Fruit fly (Drosophila melanogaster): Measurements from ENCODE around the gene CG6678.

The CG6678 gene

DNA sequence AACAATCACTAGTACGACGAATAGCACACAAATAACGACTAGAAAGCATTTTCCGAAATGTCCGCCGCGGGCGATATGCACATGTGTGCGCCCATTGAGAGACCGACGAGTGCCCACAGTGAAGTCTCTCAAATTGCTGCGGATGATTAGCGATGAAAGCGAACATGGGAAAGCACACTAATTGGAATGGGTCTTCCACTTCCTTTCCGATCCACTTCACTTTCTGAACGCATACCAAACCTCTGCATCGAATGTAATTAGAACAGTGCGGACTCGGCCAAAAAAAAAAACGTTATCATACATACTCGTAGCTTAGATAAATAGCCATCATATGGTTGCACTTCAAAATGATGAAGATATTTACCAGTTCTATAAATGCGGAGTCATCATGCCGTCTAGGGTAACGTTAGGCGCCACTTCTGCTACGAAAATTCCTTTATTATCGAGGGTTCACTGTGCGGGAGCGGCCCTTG, 36.8 kb upstream of the CG6678 start (continued):
- TF ChIP-seq CG4328 (GFP tag; optimal IDR thresholded peaks at IDR 0.05) (no peak), maf-S (GFP tag; optimal IDR thresholded peaks at IDR 0.05) (no peak), CG13296 (GFP tag; optimal IDR thresholded peaks at IDR 0.05) (no peak), CG30403 (GFP tag; optimal IDR thresholded peaks at IDR 0.05) (peak; percentile 7), Dll (GFP tag; IDR thresholded peaks at IDR 0.05; ENCODE audit: partially characterized antibody) (no peak), MBD-R2 (GFP tag; IDR thresholded peaks at IDR 0.05) (peak; percentile 21; the same call in 1 of the 2 replicates), chn (GFP tag; optimal IDR thresholded peaks at IDR 0.05) (peak; percentile 9), Gsc (GFP tag; IDR thresholded peaks at IDR 0.05) (no peak), CG11456 (GFP tag; IDR thresholded peaks at IDR 0.05) (no peak), ham (GFP tag; IDR thresholded peaks at IDR 0.05) (no peak), CG11504 (tag; optimal IDR thresholded peaks at IDR 0.05) (peak; percentile 37), bsh (GFP tag; optimal IDR thresholded peaks at IDR 0.05) (peak in 1 of 2 experiments; percentile 67), BtbVII (GFP tag; optimal IDR thresholded peaks at IDR 0.05) (peak; percentile 28), CG1603 (tag; optimal IDR thresholded peaks at IDR 0.05) (peak; percentile 38), CG2678 (tag; optimal IDR thresholded peaks at IDR 0.05) (peak; percentile 45), sd (tag; optimal IDR thresholded peaks at IDR 0.05) (peak; percentile 50), sisA (GFP tag; IDR thresholded peaks at IDR 0.05) (0 out of 2 replicates have a peak, but pooled peaks have one; percentile 26), CG17802 (tag; optimal IDR thresholded peaks at IDR 0.05) (no peak), Gug (GFP tag; IDR thresholded peaks at IDR 0.05) (0 out of 4 replicates have a peak, but pooled peaks have one; percentile 36), CG9876 (GFP tag; optimal IDR thresholded peaks at IDR 0.05) (no peak), pros (GFP tag; optimal IDR thresholded peaks at IDR 0.05) (peak; percentile 51), CG10209 (GFP tag; optimal IDR thresholded peaks at IDR 0.05) (peak; percentile 50), dati (GFP tag; IDR thresholded peaks at IDR 0.05) (no peak), Eip74EF (GFP tag; optimal IDR thresholded peaks at IDR 0.05) (no peak), B-H1 (GFP tag; IDR thresholded peaks at IDR 0.05) (peak; percentile 16; the same call in 1 of the 3 replicates), CG8478 (optimal IDR thresholded peaks at IDR 0.05) (no peak), Optix (GFP tag; IDR thresholded peaks at IDR 0.05) (no peak), sens (GFP tag) (peak; percentile 93), Ravus (GFP tag; IDR thresholded peaks at IDR 0.05) (no peak), ftz-f1 (GFP tag; optimal IDR thresholded peaks at IDR 0.05) (no peak), CG6854 (GFP tag; optimal IDR thresholded peaks at IDR 0.05) (no peak), Bgb (GFP tag; IDR thresholded peaks at IDR 0.05; ENCODE audit: partially characterized antibody) (no peak), emc (GFP tag; optimal IDR thresholded peaks at IDR 0.05) (no peak), CG8924 (tag; optimal IDR thresholded peaks at IDR 0.05) (peak; percentile 14), MESR4 (GFP tag; optimal IDR thresholded peaks at IDR 0.05) (no peak), Dek (tag; optimal IDR thresholded peaks at IDR 0.05) (no peak), kni (GFP tag; optimal IDR thresholded peaks at IDR 0.05) (peak; percentile 30), Doc2 (GFP tag; IDR thresholded peaks at IDR 0.05) (no peak), Stat92E (GFP tag; optimal IDR thresholded peaks at IDR 0.05) (no peak), Tbp (GFP tag; optimal IDR thresholded peaks at IDR 0.05) (no peak), CG10565 (GFP tag; optimal IDR thresholded peaks at IDR 0.05) (no peak), CG17912 (GFP tag; optimal IDR thresholded peaks at IDR 0.05) (no peak), Scr (GFP tag; IDR thresholded peaks at IDR 0.05; ENCODE audit: partially characterized antibody) (no peak), CG6689 (GFP tag; IDR thresholded peaks at IDR 0.05) (peak; percentile 36; the same call in 1 of the 2 replicates), jing (GFP tag; optimal IDR thresholded peaks at IDR 0.05) (no peak), Meics (GFP tag; optimal IDR thresholded peaks at IDR 0.05) (no peak), Mrtf (GFP tag; IDR thresholded peaks at IDR 0.05) (0 out of 3 replicates have a peak, but pooled peaks have one; percentile 40), Hr3 (GFP tag; optimal IDR thresholded peaks at IDR 0.05) (peak; percentile 11), CG17359 (tag; optimal IDR thresholded peaks at IDR 0.05) (peak; percentile 6), CG14441 (GFP tag; IDR thresholded peaks at IDR 0.05) (no peak)
